Worm (Caenorhabditis elegans) whole organism, mixed stage, embryonic: ENCODE measurements around the gene F12E12.6.
"Not testable (repeated sequence)": the region's sequence is repeated elsewhere in the genome, so short reads cannot be mapped to it uniquely, and the experiment has no call there.

Experiments used
- M03D4.4 ChIP-seq: sonication (generic microtip); optimal IDR thresholded peaks from 2 replicates; lab custom pipeline; 2017; ENCODE audit warnings: mild to moderate bottlenecking, missing genetic modification characterization, missing compliant biosample characterization
- bed-3 ChIP-seq: fragments of 200-800 bp; sonication (Bioruptor generic); optimal IDR thresholded peaks from 3 replicates; lab custom pipeline; 2018; ENCODE audit warnings: mild to moderate bottlenecking, missing genetic modification characterization, moderate library complexity, missing compliant biosample characterization
- blmp-1 ChIP-seq: fragments of 150-350 bp; optimal IDR thresholded peaks from 2 replicates; lab custom pipeline; 2014; ENCODE audit warnings: missing biosample characterization, missing genetic modification characterization
- ceh-39 ChIP-seq: fragments of 150-350 bp; optimal IDR thresholded peaks from 2 replicates; lab custom pipeline; 2014; ENCODE audit warnings: missing biosample characterization, missing genetic modification characterization
- ceh-43 ChIP-seq: fragments of 200-800 bp; sonication (Bioruptor generic); optimal IDR thresholded peaks from 2 replicates; lab custom pipeline; 2018; ENCODE audit warnings: mild to moderate bottlenecking, missing genetic modification characterization, moderate library complexity, missing compliant biosample characterization
- ceh-83 ChIP-seq: fragments of 200-800 bp; sonication (Bioruptor generic); optimal IDR thresholded peaks from 2 replicates; lab custom pipeline; 2018; ENCODE audit warnings: mild to moderate bottlenecking, missing genetic modification characterization, missing compliant biosample characterization
- cnd-1 ChIP-seq: fragments of 200-800 bp; sonication (Bioruptor generic); optimal IDR thresholded peaks from 2 replicates; lab custom pipeline; 2018; ENCODE audit warnings: mild to moderate bottlenecking, missing genetic modification characterization, missing compliant biosample characterization
- drap-1 ChIP-seq: fragments of 200-800 bp; sonication (Bioruptor generic); optimal IDR thresholded peaks from 3 replicates; lab custom pipeline; 2018; ENCODE audit warnings: mild to moderate bottlenecking, missing genetic modification characterization, missing compliant biosample characterization
- elt-1 ChIP-seq: sonication (generic microtip); optimal IDR thresholded peaks from 2 replicates; lab custom pipeline; 2017; ENCODE audit warnings: missing genetic modification characterization, mild to moderate bottlenecking, missing compliant biosample characterization, antibody characterized with exemption, moderate library complexity, borderline replicate concordance; ENCODE audit not compliant: insufficient read depth
- elt-3 ChIP-seq: fragments of 150-350 bp; optimal IDR thresholded peaks from 2 replicates; lab custom pipeline; 2014; ENCODE audit warnings: missing biosample characterization, missing genetic modification characterization
- flh-1 ChIP-seq: fragments of 200-800 bp; sonication (Bioruptor generic); optimal IDR thresholded peaks from 2 replicates; lab custom pipeline; 2018; ENCODE audit warnings: mild to moderate bottlenecking, missing genetic modification characterization, moderate library complexity, missing compliant biosample characterization
- ham-2 ChIP-seq: fragments of 200-800 bp; sonication (Bioruptor generic); optimal IDR thresholded peaks from 2 replicates; lab custom pipeline; 2018; ENCODE audit warnings: mild to moderate bottlenecking, missing genetic modification characterization, missing compliant biosample characterization
- hlh-1 ChIP-seq: fragments of 150-350 bp; optimal IDR thresholded peaks from 2 replicates; lab custom pipeline; 2014; ENCODE audit warnings: missing biosample characterization, missing genetic modification reagents, missing genetic modification characterization
- lsy-2 ChIP-seq: fragments of 150-350 bp; optimal IDR thresholded peaks from 2 replicates; lab custom pipeline; 2014; ENCODE audit warnings: missing biosample characterization, missing genetic modification characterization
- mab-5 ChIP-seq: fragments of 150-350 bp; optimal IDR thresholded peaks from 2 replicates; lab custom pipeline; 2014; ENCODE audit warnings: missing biosample characterization, missing genetic modification characterization
- mep-1 ChIP-seq: fragments of 150-350 bp; optimal IDR thresholded peaks from 2 replicates; lab custom pipeline; 2017; ENCODE audit warnings: missing biosample characterization, missing genetic modification reagents, missing genetic modification characterization, inconsistent platforms
- mls-2 ChIP-seq: sonication (generic microtip); optimal IDR thresholded peaks from 2 replicates; lab custom pipeline; 2016; ENCODE audit warnings: mild to moderate bottlenecking, missing genetic modification characterization, moderate library complexity, missing compliant biosample characterization
- nhr-12 ChIP-seq: fragments of 150-350 bp; optimal IDR thresholded peaks from 2 replicates; lab custom pipeline; 2014; ENCODE audit warnings: missing biosample characterization, missing genetic modification characterization
- nhr-237 ChIP-seq: fragments of 150-350 bp; optimal IDR thresholded peaks from 2 replicates; lab custom pipeline; 2014; ENCODE audit warnings: missing biosample characterization, missing genetic modification characterization
- nhr-28 ChIP-seq: fragments of 150-350 bp; optimal IDR thresholded peaks from 2 replicates; lab custom pipeline; 2014; ENCODE audit warnings: missing biosample characterization, missing genetic modification characterization
- nhr-76 ChIP-seq: sonication (generic microtip); optimal IDR thresholded peaks from 2 replicates; lab custom pipeline; 2017; ENCODE audit warnings: missing biosample characterization, missing genetic modification characterization
- pha-4 ChIP-seq: fragments of 150-350 bp; optimal IDR thresholded peaks from 2 replicates; lab custom pipeline; 2018; ENCODE audit warnings: missing biosample characterization, missing genetic modification reagents, missing genetic modification characterization
- sem-2 ChIP-seq: fragments of 200-800 bp; sonication (Bioruptor generic); optimal IDR thresholded peaks from 2 replicates; lab custom pipeline; 2018; ENCODE audit warnings: mild to moderate bottlenecking, missing genetic modification characterization, missing compliant biosample characterization
- snpc-4 ChIP-seq: fragments of 150-350 bp; optimal IDR thresholded peaks from 2 replicates; lab custom pipeline; 2014; ENCODE audit warnings: missing biosample characterization, missing genetic modification characterization
- sptf-1 ChIP-seq: sonication (generic microtip); optimal IDR thresholded peaks from 2 replicates; lab custom pipeline; 2017; ENCODE audit warnings: mild to moderate bottlenecking, missing genetic modification characterization, moderate library complexity, missing compliant biosample characterization
- tbx-8 ChIP-seq: fragments of 200-800 bp; sonication (Bioruptor generic); optimal IDR thresholded peaks from 2 replicates; lab custom pipeline; 2018; ENCODE audit warnings: mild to moderate bottlenecking, missing genetic modification characterization, moderate library complexity, missing compliant biosample characterization
- unc-39 ChIP-seq: fragments of 150-350 bp; optimal IDR thresholded peaks from 2 replicates; lab custom pipeline; 2014; ENCODE audit warnings: missing biosample characterization, missing genetic modification characterization
- unc-62 ChIP-seq: fragments of 150-350 bp; optimal IDR thresholded peaks from 2 replicates; lab custom pipeline; 2014; ENCODE audit warnings: missing biosample characterization, missing genetic modification reagents, missing genetic modification characterization
- zip-8 ChIP-seq: fragments of 150-350 bp; optimal IDR thresholded peaks from 2 replicates; lab custom pipeline; 2014; ENCODE audit warnings: missing biosample characterization, missing genetic modification characterization
- ztf-11 ChIP-seq: fragments of 150-350 bp; optimal IDR thresholded peaks from 2 replicates; lab custom pipeline; 2014; ENCODE audit warnings: missing biosample characterization, missing genetic modification characterization

F12E12.6 gene

DNA sequence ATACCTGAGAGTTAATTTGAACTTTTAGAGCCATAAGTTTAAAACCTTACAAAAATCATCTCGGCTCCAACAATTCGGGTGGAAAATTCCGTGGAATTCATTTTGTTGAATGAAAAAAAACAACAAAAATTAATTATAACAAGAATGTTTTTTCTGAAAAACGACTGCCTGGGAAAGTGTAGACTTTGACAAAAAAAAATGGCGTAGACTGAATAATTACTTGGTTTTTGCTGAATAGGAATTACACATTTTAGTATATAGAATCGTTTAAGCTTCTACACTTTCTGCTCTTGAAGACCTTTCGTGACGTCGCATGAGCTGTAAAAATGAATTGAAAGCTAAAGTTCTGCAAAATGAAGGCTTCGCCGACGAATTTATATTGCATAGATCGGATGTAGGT is 27.7 kb upstream of the F12E12.6 start, which contains the start of gene srx-112:
Gene srx-112, minus strand, starts transcription at position 101 of the 400 bp plus-strand sequence.
- TF ChIP-seq nhr-237 (tag; lab: Kevin White, UChicago) (no peak), sem-2 (GFP tag; lab: Kevin White, UChicago) (no peak), nhr-28 (tag; lab: Kevin White, UChicago) (no peak), flh-1 (GFP tag; lab: Kevin White, UChicago) (no peak), ham-2 (no peak), mep-1 (tag; lab: Kevin White, UChicago) (no peak), mab-5 (tag; lab: Kevin White, UChicago) (no peak), ceh-43 (GFP tag; lab: Kevin White, UChicago) (no peak), unc-62 (GFP tag; lab: Kevin White, UChicago) (no peak), elt-1 (tag; lab: Kevin White, UChicago) (no peak)

ce11 chrII:3761599-3761998 is 24.9 kb upstream of the F12E12.6 start, which contains the start of gene T24E12.6:
TSS of gene T24E12.6 (minus strand) at chrII:3761699.
- TF ChIP-seq unc-39, cnd-1, nhr-237 (tag; lab: Kevin White, UChicago): not testable (repeated sequence)

ce11 chrII:3759010-3759409 is 22.3 kb upstream of the F12E12.6 start, which contains the start of gene T24E12.12:
TSS of gene T24E12.12 (plus strand) at chrII:3759290.
- TF ChIP-seq nhr-76 (tag; lab: Kevin White, UChicago) (no peak), ham-2 (no peak), zip-8 (tag; lab: Kevin White, UChicago) (no peak), M03D4.4 (tag; lab: Kevin White, UChicago) (no peak), unc-39 (tag; lab: Kevin White, UChicago) (no peak)
- TF ChIP-seq, all 35 proteins: peak for 0

DNA sequence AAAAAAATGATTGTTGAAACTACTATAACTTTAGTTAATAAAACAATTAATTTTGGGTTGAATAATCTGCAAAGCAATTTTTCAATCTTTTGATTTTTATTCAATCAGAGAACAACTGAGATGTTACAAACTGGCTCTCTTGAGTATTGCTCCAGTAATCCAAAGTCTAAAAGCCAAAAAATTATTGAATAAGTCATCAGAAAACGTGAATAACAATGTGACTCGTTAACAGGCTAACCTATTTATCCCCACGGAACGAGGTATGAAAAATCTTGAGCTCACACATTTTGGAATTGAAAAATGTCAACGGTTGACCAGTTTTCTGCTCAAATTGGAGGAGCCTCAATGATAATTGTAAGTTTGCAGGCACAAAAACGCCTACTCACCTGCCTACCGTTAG is 20.8 kb upstream of the F12E12.6 start, which contains the start of gene srx-111:
Gene srx-111, plus strand, starts transcription at position 301 of the 400 bp plus-strand sequence.
- TF ChIP-seq mab-5 (tag; lab: Kevin White, UChicago) (no peak), ceh-39 (no peak), ztf-11 (tag; lab: Kevin White, UChicago) (no peak), mls-2 (tag; lab: Kevin White, UChicago) (no peak), ham-2 (no peak), blmp-1 (tag; lab: Kevin White, UChicago) (no peak)

DNA sequence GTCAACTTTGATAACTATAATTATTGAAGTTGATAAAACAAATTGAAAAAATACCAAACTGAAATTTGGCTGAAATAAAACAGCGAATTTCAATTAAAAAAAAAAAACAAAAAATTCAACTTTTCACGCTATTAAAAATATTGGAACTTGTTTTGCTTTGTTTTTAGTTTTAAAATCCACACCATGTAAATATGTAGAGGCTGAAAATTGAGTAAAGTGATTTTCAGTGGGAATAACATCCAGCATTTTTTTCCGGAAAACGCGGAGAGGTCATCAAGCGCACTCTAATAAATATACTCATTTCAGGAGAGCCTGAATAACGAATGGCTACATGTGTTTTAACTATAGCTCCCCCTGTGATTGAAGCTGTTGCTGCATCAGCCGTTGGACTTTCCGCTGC is 16.9 kb upstream of the F12E12.6 start, which contains the start of gene rcd-1:
Gene rcd-1, plus strand, starts transcription at position 301 of the 400 bp plus-strand sequence.
- TF ChIP-seq hlh-1 (no peak), nhr-237 (tag; lab: Kevin White, UChicago) (no peak), M03D4.4 (tag; lab: Kevin White, UChicago) (no peak), cnd-1 (tag; lab: Kevin White, UChicago) (no peak), ceh-43 (GFP tag; lab: Kevin White, UChicago) (no peak), ztf-11 (tag; lab: Kevin White, UChicago) (no peak), bed-3 (no peak), snpc-4 (no peak), pha-4 (no peak), sptf-1 (no peak), ceh-83 (no peak), nhr-12 (tag; lab: Kevin White, UChicago) (no peak), flh-1 (GFP tag; lab: Kevin White, UChicago) (no peak), sem-2 (GFP tag; lab: Kevin White, UChicago) (no peak), elt-3 (tag; lab: Kevin White, UChicago) (no peak), drap-1 (GFP tag; lab: Kevin White, UChicago) (no peak)

DNA sequence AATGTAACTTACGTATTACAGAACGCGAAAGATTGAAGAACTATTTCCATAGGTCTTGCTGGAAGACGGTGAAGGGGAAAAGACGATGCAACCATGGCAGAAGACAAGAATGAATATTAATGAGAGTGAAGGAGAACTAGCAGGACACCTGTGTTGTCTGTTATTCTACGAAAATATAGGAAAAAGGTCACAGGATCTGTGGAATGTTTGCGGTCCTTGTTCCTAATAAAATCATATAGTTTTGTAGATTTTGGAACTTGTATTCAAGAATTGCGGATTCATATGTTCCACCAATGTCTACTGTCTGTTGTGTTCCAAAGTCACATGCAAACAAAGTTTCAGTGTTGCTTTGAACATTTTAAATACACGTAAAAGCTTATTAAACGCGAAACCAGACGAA is 15.4 kb upstream of the F12E12.6 start, which contains the start of gene sdz-11:
Gene sdz-11, minus strand, starts transcription at position 101 of the 400 bp plus-strand sequence.
- TF ChIP-seq lsy-2 (tag; lab: Kevin White, UChicago) (no peak), ceh-39 (no peak), tbx-8 (GFP tag; lab: Kevin White, UChicago) (no peak), mab-5 (tag; lab: Kevin White, UChicago) (no peak), nhr-76 (tag; lab: Kevin White, UChicago) (no peak), sem-2 (GFP tag; lab: Kevin White, UChicago) (no peak), snpc-4 (no peak), pha-4 (no peak)
